Fruit fly (Drosophila melanogaster): Measurements from ENCODE around the gene CG8353.
A peak's percentile ranks its signal among the peaks of the same experiment; 100 is the strongest.

Gene CG8353

DNA sequence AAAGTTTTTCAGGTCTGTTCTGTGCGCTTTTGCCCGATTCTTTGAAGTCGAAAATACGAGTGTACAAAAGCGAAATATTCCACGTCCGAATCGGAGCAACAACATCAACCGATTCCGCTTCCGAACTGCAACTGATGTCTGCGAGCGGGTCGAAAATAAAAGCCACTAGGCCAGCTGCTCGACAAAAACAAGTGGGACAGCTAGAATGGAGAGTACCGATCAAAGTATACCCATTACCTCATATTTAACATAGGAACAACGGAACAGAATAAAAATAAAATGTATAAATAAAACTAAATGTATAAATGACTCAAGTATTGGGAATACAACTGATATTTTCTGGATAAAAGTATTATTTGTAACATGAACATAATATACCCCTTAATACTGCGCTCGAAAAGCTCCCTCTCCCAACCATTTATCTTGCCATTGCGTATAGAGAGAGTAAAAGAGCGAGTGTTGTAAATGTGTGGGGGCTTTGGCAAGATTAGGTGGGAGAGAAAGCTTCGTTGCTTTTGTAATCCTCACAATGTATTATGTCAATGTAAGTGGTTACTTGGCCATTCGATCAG, 8.8 kb upstream of the CG8353 start, which contains the start of gene SLC5A11 (continued):
- TF ChIP-seq Hr51 (GFP tag; optimal IDR thresholded peaks at IDR 0.05) (peak; percentile 98 to 100), CG11247 (GFP tag; IDR thresholded peaks at IDR 0.05) (peak; percentile 96), grau (tag; optimal IDR thresholded peaks at IDR 0.05) (peak; percentile 92), zen2 (GFP tag; IDR thresholded peaks at IDR 0.05; ENCODE audit: partially characterized antibody) (no peak), sob (GFP tag; IDR thresholded peaks at IDR 0.05) (peak; percentile 99), CG31388 (GFP tag; optimal IDR thresholded peaks at IDR 0.05) (peak; percentile 99), slbo (GFP tag; IDR thresholded peaks at IDR 0.05) (peak; percentile 100), Dip2 (GFP tag; IDR thresholded peaks at IDR 0.05) (peak; percentile 61; the same call in 1 of the 2 replicates), run (tag; optimal IDR thresholded peaks at IDR 0.05) (peak; percentile 96), CG4854 (GFP tag; optimal IDR thresholded peaks at IDR 0.05) (peak; percentile 99), B-H1 (GFP tag; IDR thresholded peaks at IDR 0.05) (peak; percentile 95), Gsc (GFP tag; IDR thresholded peaks at IDR 0.05) (no peak), row (GFP tag; IDR thresholded peaks at IDR 0.05) (peak; percentile 100), lola (GFP tag; optimal IDR thresholded peaks at IDR 0.05) (peak in 1 of 3 experiments; percentile 97), dmrt11E (tag; optimal IDR thresholded peaks at IDR 0.05) (peak; percentile 2), ap (GFP tag; IDR thresholded peaks at IDR 0.05) (peak; percentile 88), trem (tag; optimal IDR thresholded peaks at IDR 0.05) (peak; percentile 88), CG33213 (GFP tag; optimal IDR thresholded peaks at IDR 0.05) (peak; percentile 96), lilli (GFP tag; optimal IDR thresholded peaks at IDR 0.05) (peak; percentile 99), CG6854 (GFP tag; optimal IDR thresholded peaks at IDR 0.05) (peak; percentile 99), CG6791 (GFP tag; IDR thresholded peaks at IDR 0.05; ENCODE audit: partially characterized antibody) (no peak), Hr78 (GFP tag; optimal IDR thresholded peaks at IDR 0.05) (peak in 1 of 2 experiments; percentile 86), Dad (GFP tag; optimal IDR thresholded peaks at IDR 0.05) (peak; percentile 99), Oli (tag; optimal IDR thresholded peaks at IDR 0.05) (peak; percentile 94), Dek (tag; optimal IDR thresholded peaks at IDR 0.05) (peak; percentile 96), Lim3 (GFP tag; IDR thresholded peaks at IDR 0.05) (peak; percentile 99), Hr3 (GFP tag; optimal IDR thresholded peaks at IDR 0.05) (peak; percentile 96), CG17385 (GFP tag; optimal IDR thresholded peaks at IDR 0.05) (peak; percentile 93), sna (GFP tag; IDR thresholded peaks at IDR 0.05; ENCODE audit: partially characterized antibody) (no peak), CG3847 (GFP tag; IDR thresholded peaks at IDR 0.05) (peak; percentile 100), ash1 (GFP tag; optimal IDR thresholded peaks at IDR 0.05) (peak; percentile 68), CG12659 (GFP tag; optimal IDR thresholded peaks at IDR 0.05) (peak; percentile 96), CG11723 (GFP tag; optimal IDR thresholded peaks at IDR 0.05) (peak; percentile 95), gro (GFP tag; optimal IDR thresholded peaks at IDR 0.05) (peak; percentile 99), nerfin-2 (GFP tag; IDR thresholded peaks at IDR 0.05; ENCODE audit: partially characterized antibody) (no peak), dati (GFP tag; IDR thresholded peaks at IDR 0.05) (peak; percentile 81), NfI (GFP tag; optimal IDR thresholded peaks at IDR 0.05) (peak; percentile 86), CG6254 (GFP tag; optimal IDR thresholded peaks at IDR 0.05) (peak; percentile 89), prd (optimal IDR thresholded peaks at IDR 0.05) (no peak), prd (GFP tag; IDR thresholded peaks at IDR 0.05) (peak; percentile 97), gcm (GFP tag; optimal IDR thresholded peaks at IDR 0.05) (peak; percentile 96), knrl (GFP tag; IDR thresholded peaks at IDR 0.05; ENCODE audit: partially characterized antibody) (no peak; the same call in 2 of the 3 replicates), CG9437 (GFP tag; optimal IDR thresholded peaks at IDR 0.05) (peak; percentile 93), NC2α (GFP tag; optimal IDR thresholded peaks at IDR 0.05) (peak; percentile 22), nom (GFP tag; optimal IDR thresholded peaks at IDR 0.05) (peak; percentile 90), CG3838 (GFP tag; optimal IDR thresholded peaks at IDR 0.05) (peak; percentile 97), vnd (GFP tag; IDR thresholded peaks at IDR 0.05; ENCODE audit: partially characterized antibody) (no peak), Sox100B (GFP tag; optimal IDR thresholded peaks at IDR 0.05) (peak; percentile 99), luna (GFP tag; optimal IDR thresholded peaks at IDR 0.05) (peak; percentile 14)

All from whole organism, embryonic.